Fruit fly (Drosophila melanogaster) S2 (cell line): ENCODE data around the gene TkR99D.

Source experiments
- CG8478 ChIP-seq: fragments of >200 bp; optimal IDR thresholded peaks from 2 replicates; lab custom pipeline; 2018
- CTCF ChIP-seq, 2 experiments: fragments of >200 bp; optimal IDR thresholded peaks; 2 replicates each; lab custom pipeline; 2018

- TF ChIP-seq CG8478 (lab: Kevin White, UChicago), result no peak
- TF ChIP-seq CTCF (optimal IDR thresholded peaks at IDR 0.05; lab: Kevin White, UChicago), result no peak
Measured at dm6 chr3R:30014977-30015514, 45.8 kb upstream of the TkR99D start, which contains the start of gene CG7920.
